Fruit fly (Drosophila melanogaster): ENCODE results near the gene CG15824.

Gene CG15824

dm6 chr2L:856690-857488 lies 28.1 kb downstream of the CG15824 start (continued):
- TF ChIP-seq Rfx (GFP tag; IDR thresholded peaks at IDR 0.05) (peak; percentile 76), CG16813 (GFP tag; IDR thresholded peaks at IDR 0.05; ENCODE audit: partially characterized antibody) (no peak), CG7987 (GFP tag; optimal IDR thresholded peaks at IDR 0.05) (peak; percentile 12), hb (GFP tag; IDR thresholded peaks at IDR 0.05; ENCODE audit: partially characterized antibody) (no peak), CG4707 (GFP tag; optimal IDR thresholded peaks at IDR 0.05) (peak; percentile 64), esg (GFP tag; conservative IDR thresholded peaks at IDR 0.05) (peak; percentile 80), CG8089 (GFP tag; optimal IDR thresholded peaks at IDR 0.05) (peak; percentile 44), CG12744 (GFP tag; optimal IDR thresholded peaks at IDR 0.05) (no peak), pho (GFP tag; optimal IDR thresholded peaks at IDR 0.05) (no peak), CG12659 (GFP tag; optimal IDR thresholded peaks at IDR 0.05) (peak; percentile 72), gsb-n (tag; optimal IDR thresholded peaks at IDR 0.05) (peak; percentile 81), CHES-1-like (GFP tag; optimal IDR thresholded peaks at IDR 0.05) (peak; percentile 63), CG7745 (tag; optimal IDR thresholded peaks at IDR 0.05) (no peak), kay (GFP tag; optimal IDR thresholded peaks at IDR 0.05) (peak; percentile 47), CG3995 (GFP tag; optimal IDR thresholded peaks at IDR 0.05) (no peak), BtbVII (GFP tag; optimal IDR thresholded peaks at IDR 0.05) (peak; percentile 10), CG3163 (GFP tag; optimal IDR thresholded peaks at IDR 0.05) (no peak), nerfin-1 (tag; optimal IDR thresholded peaks at IDR 0.05) (peak; percentile 66), schlank (tag; optimal IDR thresholded peaks at IDR 0.05) (no peak), mirr (GFP tag; optimal IDR thresholded peaks at IDR 0.05) (no peak), Nf-YC (tag; optimal IDR thresholded peaks at IDR 0.05) (peak; percentile 23), az2 (GFP tag; optimal IDR thresholded peaks at IDR 0.05) (peak; percentile 73), ken (GFP tag; IDR thresholded peaks at IDR 0.05) (peak; percentile 89), CG30431 (GFP tag; optimal IDR thresholded peaks at IDR 0.05) (peak; percentile 81), ems (GFP tag; optimal IDR thresholded peaks at IDR 0.05) (peak; percentile 56), chm (GFP tag; IDR thresholded peaks at IDR 0.05) (peak; percentile 85), CG13296 (GFP tag; optimal IDR thresholded peaks at IDR 0.05) (no peak), CG6765 (GFP tag; optimal IDR thresholded peaks at IDR 0.05) (no peak), klu (GFP tag; IDR thresholded peaks at IDR 0.05) (0 out of 2 replicates have a peak, but pooled peaks have one; percentile 25), lab (GFP tag; optimal IDR thresholded peaks at IDR 0.05) (peak; percentile 87), CG16815 (GFP tag; optimal IDR thresholded peaks at IDR 0.05) (peak; percentile 65), inv (GFP tag; IDR thresholded peaks at IDR 0.05; ENCODE audit: partially characterized antibody) (no peak), stc (GFP tag; IDR thresholded peaks at IDR 0.05) (peak; percentile 89), eve (GFP tag; optimal IDR thresholded peaks at IDR 0.05) (no peak), CG10147 (GFP tag; optimal IDR thresholded peaks at IDR 0.05) (peak; percentile 29), wor (GFP tag; IDR thresholded peaks at IDR 0.05) (peak; percentile 83), CG10366 (GFP tag; IDR thresholded peaks at IDR 0.05) (peak; percentile 90), bsh (GFP tag; optimal IDR thresholded peaks at IDR 0.05) (peak in 1 of 2 experiments; percentile 87), Ravus (GFP tag; IDR thresholded peaks at IDR 0.05) (peak; percentile 5; the same call in 1 of the 2 replicates), pfk (GFP tag; optimal IDR thresholded peaks at IDR 0.05) (no peak), CG11398 (GFP tag; optimal IDR thresholded peaks at IDR 0.05) (peak; percentile 49), Opbp (GFP tag; IDR thresholded peaks at IDR 0.05; ENCODE audit: partially characterized antibody) (no peak), chinmo (GFP tag; IDR thresholded peaks at IDR 0.05; ENCODE audit: partially characterized antibody) (no peak), bbx (GFP tag; IDR thresholded peaks at IDR 0.05; ENCODE audit: partially characterized antibody) (no peak), hth (optimal IDR thresholded peaks at IDR 0.05) (no peak), hkb (optimal IDR thresholded peaks at IDR 0.05) (no peak), hkb (GFP tag; IDR thresholded peaks at IDR 0.05) (peak; percentile 90), CG16779 (GFP tag; IDR thresholded peaks at IDR 0.05) (0 out of 2 replicates have a peak, but pooled peaks have one; percentile 47), dpn (GFP tag; optimal IDR thresholded peaks at IDR 0.05) (peak; percentile 59 to 78)
